Fruit fly (Drosophila melanogaster) whole organism, embryonic: ENCODE measurements around the gene CG43295.

Source experiments
- Abd-B ChIP-seq: fragments of 200-800 bp; sonication (Bioruptor generic); optimal IDR thresholded peaks from 2 replicates; lab custom pipeline; 2018; ENCODE audit warnings: missing biosample characterization, mild to moderate bottlenecking, missing genetic modification characterization, moderate library complexity
- CG12391 ChIP-seq: fragments of 200-800 bp; sonication (Bioruptor generic); optimal IDR thresholded peaks from 3 replicates; lab custom pipeline; 2018; ENCODE audit warnings: missing biosample characterization, mild to moderate bottlenecking, missing genetic modification characterization, moderate library complexity
- CG6791 ChIP-seq: fragments of 200-800 bp; sonication (Bioruptor generic); IDR thresholded peaks from 3 replicates; pipeline ENCODE4 v1.3.6; 2022; ENCODE audit warnings: missing biosample characterization, missing genetic modification characterization; ENCODE audit not compliant: partially characterized antibody
- CG7786 ChIP-seq: fragments of 200-800 bp; sonication (Bioruptor generic); optimal IDR thresholded peaks from 2 replicates; lab custom pipeline; 2016; ENCODE audit warnings: missing biosample characterization, missing genetic modification characterization
- Hsf ChIP-seq: fragments of 200-800 bp; sonication (Bioruptor generic); optimal IDR thresholded peaks from 3 replicates; lab custom pipeline; 2016; ENCODE audit warnings: missing biosample characterization, missing genetic modification characterization
- Sin3A ChIP-seq: fragments of >200 bp; optimal IDR thresholded peaks from 2 replicates; lab custom pipeline; 2018
- luna ChIP-seq: fragments of 200-800 bp; sonication (Bioruptor generic); optimal IDR thresholded peaks from 2 replicates; lab custom pipeline; 2016; ENCODE audit warnings: missing biosample characterization, missing genetic modification characterization
- psq ChIP-seq: fragments of 200-800 bp; sonication (Bioruptor generic); optimal IDR thresholded peaks from 2 replicates; lab custom pipeline; 2017; ENCODE audit warnings: missing biosample characterization, missing genetic modification characterization

DNA sequence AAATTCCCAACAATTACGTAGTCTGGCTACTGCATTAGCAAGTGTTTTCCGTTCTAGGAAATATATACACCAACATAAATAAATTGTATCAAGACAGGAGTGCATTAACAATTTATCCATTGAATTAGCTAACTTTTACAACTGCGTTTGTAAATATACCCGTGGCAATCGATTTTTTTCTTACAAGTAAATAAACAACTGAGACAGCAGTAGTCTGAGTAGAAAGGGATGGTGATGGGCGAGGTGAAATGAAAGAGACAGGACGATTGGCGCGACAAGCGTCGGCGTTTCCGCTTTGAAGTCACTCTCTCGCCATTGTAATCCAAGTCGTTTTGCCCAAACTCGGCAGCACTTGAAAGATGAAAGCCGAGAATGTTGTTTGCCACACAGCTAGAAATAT is 49.9 kb downstream of the CG43295 start:
- TF ChIP-seq CG6791 (GFP tag; lab: Robert Waterston, UW): no peak
- no peak for TF ChIP-seq Sin3A (lab: Kevin White, UChicago)
- TF ChIP-seq psq (GFP tag; lab: Kevin White, UChicago): no peak
- no peak for TF ChIP-seq Abd-B (GFP tag; lab: Kevin White, UChicago)
- no peak for TF ChIP-seq CG12391 (tag; lab: Kevin White, UChicago)
- TF ChIP-seq Hsf (GFP tag; lab: Kevin White, UChicago): no peak
- no peak for TF ChIP-seq CG7786 (GFP tag; lab: Kevin White, UChicago)
- no peak for TF ChIP-seq luna
